Fruit fly (Drosophila melanogaster) whole organism, embryonic: Measurements from ENCODE around the gene janB.

Experiments used
- Abd-B ChIP-seq: fragments of 200-800 bp; sonication (Bioruptor generic); optimal IDR thresholded peaks from 2 replicates; lab custom pipeline; 2018; ENCODE audit warnings: missing biosample characterization, mild to moderate bottlenecking, missing genetic modification characterization, moderate library complexity
- Ada2b ChIP-seq: fragments of 200-800 bp; sonication (Bioruptor generic); IDR thresholded peaks from 2 replicates; pipeline ENCODE4 v1.3.6; 2022; ENCODE audit warnings: missing biosample characterization, missing genetic modification characterization
- Blimp-1 ChIP-seq: fragments of 200-800 bp; sonication (Bioruptor generic); optimal IDR thresholded peaks from 3 replicates; lab custom pipeline; 2018; ENCODE audit warnings: missing biosample characterization, missing genetic modification characterization, mild to moderate bottlenecking, moderate library complexity, missing genetic modification reagents
- CG10565 ChIP-seq: fragments of 200-800 bp; sonication (Bioruptor generic); optimal IDR thresholded peaks from 3 replicates; lab custom pipeline; 2016; ENCODE audit warnings: missing biosample characterization, mild to moderate bottlenecking, missing genetic modification characterization
- CG11560 ChIP-seq: fragments of 200-800 bp; sonication (Bioruptor generic); IDR thresholded peaks from 3 replicates; pipeline ENCODE4 v1.3.6; 2022; ENCODE audit warnings: missing biosample characterization, missing genetic modification characterization
- CG14050 ChIP-seq: fragments of 200-800 bp; sonication (Bioruptor generic); IDR thresholded peaks from 3 replicates; pipeline ENCODE4 v1.3.6; 2022; ENCODE audit warnings: missing biosample characterization, missing genetic modification characterization
- CG14965 ChIP-seq: fragments of 200-800 bp; sonication (Bioruptor generic); optimal IDR thresholded peaks from 2 replicates; lab custom pipeline; 2016; ENCODE audit warnings: missing biosample characterization, missing genetic modification characterization, borderline replicate concordance
- CG15073 ChIP-seq: fragments of 200-800 bp; sonication (Bioruptor generic); optimal IDR thresholded peaks from 2 replicates; lab custom pipeline; 2016; ENCODE audit warnings: missing biosample characterization, missing genetic modification characterization
- CG15601 ChIP-seq: fragments of 200-800 bp; sonication (Bioruptor generic); optimal IDR thresholded peaks from 3 replicates; lab custom pipeline; 2019; ENCODE audit warnings: missing biosample characterization, mild to moderate bottlenecking, missing genetic modification characterization, moderate library complexity
- CG1647 ChIP-seq: fragments of 200-800 bp; sonication (Bioruptor generic); optimal IDR thresholded peaks from 3 replicates; lab custom pipeline; 2016; ENCODE audit warnings: missing biosample characterization, missing genetic modification characterization
- CG16779 ChIP-seq: fragments of 200-800 bp; sonication (Bioruptor generic); IDR thresholded peaks from 2 replicates; pipeline ENCODE4 v1.3.6; 2022; ENCODE audit warnings: missing biosample characterization, missing genetic modification characterization
- CG17612 ChIP-seq: fragments of 200-800 bp; sonication (Bioruptor generic); IDR thresholded peaks from 2 replicates; pipeline ENCODE4 v1.3.6; 2022; ENCODE audit warnings: missing biosample characterization, missing genetic modification characterization
- CG2678 ChIP-seq: fragments of 200-800 bp; sonication (Bioruptor generic); optimal IDR thresholded peaks from 3 replicates; lab custom pipeline; 2019; ENCODE audit warnings: missing biosample characterization, mild to moderate bottlenecking, missing genetic modification characterization, moderate library complexity
- CG2712 ChIP-seq: fragments of 200-800 bp; optimal IDR thresholded peaks from 3 replicates; lab custom pipeline; 2019; ENCODE audit warnings: missing biosample characterization, mild to moderate bottlenecking, missing genetic modification characterization, moderate library complexity
- CG2889 ChIP-seq: fragments of 200-800 bp; sonication (Bioruptor generic); IDR thresholded peaks from 3 replicates; pipeline ENCODE4 v1.3.6; 2022; ENCODE audit warnings: missing biosample characterization, missing genetic modification characterization
- CG31365 ChIP-seq: fragments of 200-800 bp; sonication (Bioruptor generic); optimal IDR thresholded peaks from 2 replicates; lab custom pipeline; 2018; ENCODE audit warnings: missing biosample characterization, mild to moderate bottlenecking, missing genetic modification characterization
- CG32767 ChIP-seq: fragments of 200-800 bp; sonication (Bioruptor generic); IDR thresholded peaks from 2 replicates; pipeline ENCODE4 v1.3.6; 2022; ENCODE audit warnings: missing biosample characterization, missing genetic modification characterization
- CG3281 ChIP-seq: fragments of 200-800 bp; sonication (Bioruptor generic); optimal IDR thresholded peaks from 3 replicates; lab custom pipeline; 2017; ENCODE audit warnings: missing biosample characterization, mild to moderate bottlenecking, missing genetic modification characterization
- CG34376 ChIP-seq: fragments of 200-800 bp; sonication (Bioruptor generic); optimal IDR thresholded peaks from 2 replicates; lab custom pipeline; 2018; ENCODE audit warnings: missing biosample characterization, mild to moderate bottlenecking, missing genetic modification characterization
- CG3995 ChIP-seq: fragments of 200-800 bp; sonication (Bioruptor generic); optimal IDR thresholded peaks from 3 replicates; lab custom pipeline; 2016; ENCODE audit warnings: missing biosample characterization, missing genetic modification characterization
- CG4404 ChIP-seq: fragments of 200-800 bp; sonication (Bioruptor generic); IDR thresholded peaks from 2 replicates; pipeline ENCODE4 v1.3.6; 2022; ENCODE audit warnings: missing biosample characterization, missing genetic modification characterization
- D ChIP-seq, 2 experiments: fragments of 200-800 bp in 1 of 2; fragments of >200 bp in 1 of 2; sonication (Bioruptor generic) in 1 of 2; optimal IDR thresholded peaks; 2 replicates in 1 of 2; 3 replicates in 1 of 2; lab custom pipeline; 2017; ENCODE audit warnings: mild to moderate bottlenecking in 1 of 2, missing biosample characterization in 1 of 2, missing genetic modification characterization in 1 of 2, missing genetic modification reagents in 1 of 2
- Dip2 ChIP-seq: fragments of 200-800 bp; sonication (Bioruptor generic); IDR thresholded peaks from 2 replicates; pipeline ENCODE4 v1.3.6; 2022; ENCODE audit warnings: missing biosample characterization, missing genetic modification characterization
- Dip3 ChIP-seq: fragments of 200-800 bp; sonication (Bioruptor generic); optimal IDR thresholded peaks from 3 replicates; lab custom pipeline; 2016; ENCODE audit warnings: missing biosample characterization, missing genetic modification characterization
- E2f2 ChIP-seq: fragments of 200-800 bp; sonication (Bioruptor generic); IDR thresholded peaks from 2 replicates; pipeline ENCODE4 v1.3.6; 2022; ENCODE audit warnings: missing biosample characterization, missing genetic modification characterization
- Fer1 ChIP-seq: fragments of 200-800 bp; sonication (Bioruptor generic); optimal IDR thresholded peaks from 2 replicates; lab custom pipeline; 2017; ENCODE audit warnings: missing biosample characterization, mild to moderate bottlenecking, missing genetic modification characterization
- Fer2 ChIP-seq: fragments of 200-800 bp; sonication (Bioruptor generic); optimal IDR thresholded peaks from 2 replicates; lab custom pipeline; 2018; ENCODE audit warnings: missing biosample characterization, mild to moderate bottlenecking, missing genetic modification characterization, moderate library complexity
- Hsf ChIP-seq: fragments of 200-800 bp; sonication (Bioruptor generic); optimal IDR thresholded peaks from 3 replicates; lab custom pipeline; 2016; ENCODE audit warnings: missing biosample characterization, missing genetic modification characterization
- Lim3 ChIP-seq: fragments of 200-800 bp; sonication (Bioruptor generic); IDR thresholded peaks from 2 replicates; pipeline ENCODE4 v1.3.6; 2022; ENCODE audit warnings: missing biosample characterization, missing genetic modification characterization
- Mad ChIP-seq: fragments of 200-800 bp; sonication (Bioruptor generic); optimal IDR thresholded peaks from 2 replicates; lab custom pipeline; 2016; ENCODE audit warnings: missing biosample characterization, missing genetic modification characterization
- Sry-β ChIP-seq: fragments of 200-800 bp; sonication (Bioruptor generic); optimal IDR thresholded peaks from 2 replicates; lab custom pipeline; 2018; ENCODE audit warnings: missing biosample characterization, mild to moderate bottlenecking, missing genetic modification characterization, moderate library complexity
- Tbp ChIP-seq: fragments of >200 bp; optimal IDR thresholded peaks from 2 replicates; lab custom pipeline; 2018; ENCODE audit warnings: missing biosample characterization, missing genetic modification characterization
- YL-1 ChIP-seq: fragments of 200-800 bp; sonication (Bioruptor generic); optimal IDR thresholded peaks from 3 replicates; lab custom pipeline; 2017; ENCODE audit warnings: missing biosample characterization, mild to moderate bottlenecking, missing genetic modification characterization
- abd-A ChIP-seq: fragments of 200-800 bp; sonication (Bioruptor generic); optimal IDR thresholded peaks from 3 replicates; lab custom pipeline; 2019; ENCODE audit warnings: missing biosample characterization, mild to moderate bottlenecking, missing genetic modification characterization, moderate library complexity
- chn ChIP-seq: fragments of 200-800 bp; sonication (Bioruptor generic); optimal IDR thresholded peaks from 2 replicates; lab custom pipeline; 2016; ENCODE audit warnings: missing biosample characterization, missing genetic modification characterization
- cwo ChIP-seq: fragments of 200-800 bp; sonication (Bioruptor generic); optimal IDR thresholded peaks from 3 replicates; lab custom pipeline; 2017; ENCODE audit warnings: missing biosample characterization, missing genetic modification characterization, mild to moderate bottlenecking, moderate library complexity, missing genetic modification reagents
- dimm ChIP-seq: fragments of 200-800 bp; sonication (Bioruptor generic); IDR thresholded peaks from 2 replicates; pipeline ENCODE4 v1.3.6; 2022; ENCODE audit warnings: missing biosample characterization, missing genetic modification characterization
- ewg ChIP-seq: fragments of 200-800 bp; sonication (Bioruptor generic); optimal IDR thresholded peaks from 3 replicates; lab custom pipeline; 2017; ENCODE audit warnings: mild to moderate bottlenecking, missing biosample characterization, missing genetic modification reagents, missing genetic modification characterization
- exex ChIP-seq: fragments of 200-800 bp; sonication (Bioruptor generic); optimal IDR thresholded peaks from 4 replicates; lab custom pipeline; 2018; ENCODE audit warnings: missing biosample characterization, mild to moderate bottlenecking, missing genetic modification characterization, moderate library complexity
- eyg ChIP-seq: fragments of 200-800 bp; sonication (Bioruptor generic); optimal IDR thresholded peaks from 3 replicates; lab custom pipeline; 2016; ENCODE audit warnings: missing biosample characterization, missing genetic modification characterization
- ham ChIP-seq: fragments of 200-800 bp; sonication (Bioruptor generic); IDR thresholded peaks from 2 replicates; pipeline ENCODE4 v1.3.6; 2022; ENCODE audit warnings: missing biosample characterization, missing genetic modification characterization
- oc ChIP-seq: fragments of 200-800 bp; sonication (Bioruptor generic); optimal IDR thresholded peaks from 2 replicates; lab custom pipeline; 2018; ENCODE audit warnings: missing biosample characterization, mild to moderate bottlenecking, missing genetic modification characterization, moderate library complexity
- row ChIP-seq: fragments of 200-800 bp; sonication (Bioruptor generic); IDR thresholded peaks from 3 replicates; pipeline ENCODE4 v1.3.6; 2022; ENCODE audit warnings: missing biosample characterization, missing genetic modification characterization
- sens-2 ChIP-seq: fragments of 200-800 bp; sonication (Bioruptor generic); IDR thresholded peaks from 2 replicates; pipeline ENCODE4 v1.3.6; 2022; ENCODE audit warnings: missing biosample characterization, missing genetic modification characterization
- sug ChIP-seq: fragments of 200-800 bp; optimal IDR thresholded peaks from 2 replicates; lab custom pipeline; 2019; ENCODE audit warnings: missing biosample characterization, mild to moderate bottlenecking, missing genetic modification characterization, moderate library complexity
- tio ChIP-seq: fragments of 200-800 bp; sonication (Bioruptor generic); optimal IDR thresholded peaks from 2 replicates; lab custom pipeline; 2017; ENCODE audit warnings: missing biosample characterization, missing genetic modification characterization, inconsistent platforms
- twi ChIP-seq: fragments of 200-800 bp; optimal IDR thresholded peaks from 2 replicates; lab custom pipeline; 2019; ENCODE audit warnings: missing biosample characterization, mild to moderate bottlenecking, missing genetic modification characterization, moderate library complexity
- usp ChIP-seq: fragments of >200 bp; optimal IDR thresholded peaks from 2 replicates; lab custom pipeline; 2017; ENCODE audit warnings: missing biosample characterization, missing genetic modification characterization
- vfl ChIP-seq: fragments of 200-800 bp; sonication (Bioruptor generic); optimal IDR thresholded peaks from 2 replicates; lab custom pipeline; 2016; ENCODE audit warnings: missing biosample characterization, missing genetic modification characterization
- yki ChIP-seq: fragments of >200 bp; optimal IDR thresholded peaks from 3 replicates; lab custom pipeline; 2018

Gene janB

DNA sequence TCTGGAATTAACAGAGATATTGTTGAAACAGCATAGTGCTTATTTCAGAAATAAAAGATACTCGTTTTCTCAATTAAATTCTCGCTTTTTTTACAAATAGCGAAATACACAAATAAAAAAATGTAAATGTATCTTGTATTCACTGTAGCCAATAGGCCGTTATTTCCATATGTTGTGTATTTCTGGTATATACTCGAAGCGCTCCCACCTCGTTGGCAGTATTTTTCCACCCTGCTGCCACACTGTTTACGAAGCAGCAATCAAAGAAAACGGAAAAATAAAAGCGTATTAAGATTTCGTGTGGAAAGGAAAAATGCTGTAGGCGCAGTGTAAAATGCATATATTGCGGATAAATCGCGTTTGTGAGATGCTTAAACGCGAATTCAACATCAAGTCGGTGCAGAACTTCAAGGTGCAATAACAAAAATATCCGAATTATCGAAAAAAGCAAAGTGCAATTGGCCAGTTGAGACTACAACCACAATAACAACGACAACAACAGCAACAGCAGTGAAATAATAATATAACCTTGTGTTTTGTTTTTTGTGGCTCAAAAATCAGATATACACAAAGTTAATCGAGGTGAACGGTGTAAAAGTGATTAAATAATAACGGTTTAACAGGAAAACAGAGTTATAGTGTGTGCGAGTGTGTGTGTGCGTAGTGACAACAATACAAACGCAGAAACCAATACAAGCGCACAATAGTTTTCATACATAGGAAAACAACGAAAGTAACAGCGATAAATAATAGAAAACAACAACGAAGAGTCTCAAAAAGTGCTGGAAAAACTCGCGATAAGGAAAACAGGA is 19.7 kb upstream of the janB start, which contains the start of gene sima (continued):
- TF ChIP-seq cwo (GFP tag; lab: Kevin White, UChicago), result peak; percentile 43
- TF ChIP-seq exex (tag; lab: Kevin White, UChicago), result peak; percentile 32
- TF ChIP-seq abd-A (tag; lab: Kevin White, UChicago), result peak; percentile 61
- peak; percentile 18 for TF ChIP-seq Dip3 (GFP tag; lab: Kevin White, UChicago)
- no peak for TF ChIP-seq sens-2 (GFP tag; lab: Robert Waterston, UW)
- TF ChIP-seq twi (tag; lab: Kevin White, UChicago), result peak; percentile 35
- no peak for TF ChIP-seq Dip2 (GFP tag; lab: Robert Waterston, UW)
- TF ChIP-seq CG4404 (GFP tag; lab: Robert Waterston, UW), result no peak
- TF ChIP-seq chn (GFP tag; lab: Kevin White, UChicago), result peak; percentile 37
- TF ChIP-seq Ada2b, result peak; percentile 59
- no peak for TF ChIP-seq CG3281
- no peak for TF ChIP-seq Lim3 (GFP tag; lab: Robert Waterston, UW)
- TF ChIP-seq YL-1, result peak; percentile 46
- TF ChIP-seq CG2678 (tag; lab: Kevin White, UChicago), result peak; percentile 28
- no peak for TF ChIP-seq CG14050
- TF ChIP-seq sug (tag; lab: Kevin White, UChicago), result peak; percentile 32
- no peak for TF ChIP-seq ewg (GFP tag; lab: Kevin White, UChicago)
- no peak for TF ChIP-seq usp (GFP tag; lab: Kevin White, UChicago)
- no peak for TF ChIP-seq CG17612 (GFP tag; lab: Robert Waterston, UW)
- TF ChIP-seq eyg (GFP tag; lab: Kevin White, UChicago), result peak; percentile 35
- peak; percentile 31 for TF ChIP-seq CG34376 (GFP tag; lab: Kevin White, UChicago)
- TF ChIP-seq row (GFP tag; lab: Robert Waterston, UW), result peak; percentile 80
- TF ChIP-seq Abd-B (GFP tag; lab: Kevin White, UChicago), result peak; percentile 43
- no peak for TF ChIP-seq CG15073
- TF ChIP-seq Mad (GFP tag; lab: Kevin White, UChicago), result no peak
- TF ChIP-seq CG16779 (GFP tag; lab: Robert Waterston, UW), result no peak
- no peak for TF ChIP-seq Fer2 (tag; lab: Kevin White, UChicago)
- TF ChIP-seq dimm (GFP tag; lab: Robert Waterston, UW), result no peak
- TF ChIP-seq CG32767 (GFP tag; lab: Robert Waterston, UW), result no peak
- TF ChIP-seq CG3995 (GFP tag; lab: Kevin White, UChicago), result peak; percentile 82
- TF ChIP-seq CG14965 (GFP tag; lab: Kevin White, UChicago), result no peak
- no peak for TF ChIP-seq CG10565 (GFP tag; lab: Kevin White, UChicago)
- TF ChIP-seq CG11560 (tag; lab: Robert Waterston, UW), result no peak
- no peak for TF ChIP-seq CG1647 (GFP tag; lab: Kevin White, UChicago)
- TF ChIP-seq Hsf (GFP tag; lab: Kevin White, UChicago), result peak; percentile 39
- TF ChIP-seq Tbp (GFP tag; lab: Kevin White, UChicago), result no peak
- TF ChIP-seq yki (lab: Kevin White, UChicago), result no peak
- TF ChIP-seq Sry-β, result peak; percentile 51
- no peak for TF ChIP-seq D (optimal IDR thresholded peaks at IDR 0.05; lab: Kevin White, UChicago)
- TF ChIP-seq D (GFP tag; optimal IDR thresholded peaks at IDR 0.05; lab: Kevin White, UChicago), result no peak
- no peak for TF ChIP-seq tio
- peak; percentile 29 for TF ChIP-seq vfl (GFP tag; lab: Kevin White, UChicago)
- peak; percentile 21 for TF ChIP-seq Fer1
- TF ChIP-seq E2f2, result peak; percentile 28; the same call in 1 of the 2 replicates
- peak; percentile 38 for TF ChIP-seq oc (tag; lab: Kevin White, UChicago)
- no peak for TF ChIP-seq ham (GFP tag; lab: Robert Waterston, UW)
- TF ChIP-seq CG31365 (tag; lab: Kevin White, UChicago), result no peak
- TF ChIP-seq CG15601 (tag; lab: Kevin White, UChicago), result peak; percentile 40
- peak; percentile 54 for TF ChIP-seq CG2712 (tag; lab: Kevin White, UChicago)
- TF ChIP-seq Blimp-1 (GFP tag; lab: Kevin White, UChicago), result peak; percentile 17
- TF ChIP-seq CG2889, result no peak
